Worm (Caenorhabditis elegans) whole organism, L1 larva: ENCODE data around the gene clec-58.

ENCODE experiments used
- elt-2 ChIP-seq: sonication (generic microtip); optimal IDR thresholded peaks from 2 replicates; lab custom pipeline; 2016; ENCODE audit warnings: missing genetic modification characterization, mild to moderate bottlenecking, inconsistent platforms, missing compliant biosample characterization, missing genetic modification reagents
- elt-3 ChIP-seq, 6 experiments: fragments of 150-350 bp in 1 of 6; sonication (generic microtip); optimal IDR thresholded peaks; 2 replicates each; lab custom pipeline; 2017 to 2018; ENCODE audit warnings: missing biosample characterization in 6 of 6, missing genetic modification characterization in 6 of 6, inconsistent platforms in 1 of 6
- fkh-4 ChIP-seq: sonication (generic microtip); optimal IDR thresholded peaks from 2 replicates; lab custom pipeline; 2016; ENCODE audit warnings: missing compliant biosample characterization, missing genetic modification characterization, borderline replicate concordance
- lin-15B ChIP-seq: fragments of 150-350 bp; sonication (generic microtip); optimal IDR thresholded peaks from 3 replicates; lab custom pipeline; 2014; ENCODE audit warnings: missing biosample characterization, missing genetic modification characterization
- nhr-19 ChIP-seq: fragments of 200-800 bp; sonication (Bioruptor generic); conservative IDR thresholded peaks from 2 replicates; pipeline ENCODE4 v1.3.6; 2022; ENCODE audit warnings: missing genetic modification characterization, missing compliant biosample characterization
- nhr-77 ChIP-seq: fragments of 150-350 bp; optimal IDR thresholded peaks from 2 replicates; lab custom pipeline; 2014; ENCODE audit warnings: missing biosample characterization, missing genetic modification characterization
- pax-3 ChIP-seq: fragments of 200-800 bp; sonication (Bioruptor generic); optimal IDR thresholded peaks from 2 replicates; lab custom pipeline; 2018; ENCODE audit warnings: mild to moderate bottlenecking, missing genetic modification characterization, moderate library complexity, missing compliant biosample characterization
- skn-1 ChIP-seq: fragments of 150-350 bp; optimal IDR thresholded peaks from 2 replicates; lab custom pipeline; 2014; ENCODE audit warnings: missing biosample characterization, missing genetic modification characterization
- snpc-4 ChIP-seq: fragments of 150-350 bp; optimal IDR thresholded peaks from 2 replicates; lab custom pipeline; 2014; ENCODE audit warnings: missing biosample characterization, missing genetic modification characterization
- unc-98 ChIP-seq: fragments of 200-800 bp; sonication (Bioruptor generic); IDR thresholded peaks from 2 replicates; pipeline ENCODE4 v1.3.6; 2022; ENCODE audit warnings: missing genetic modification characterization, missing compliant biosample characterization

ce11 chrII:10461207-10461606 is 14.7 kb downstream of the clec-58 start, which contains the start of gene ZK673.5:
- TF ChIP-seq pax-3 (no peak), skn-1 (tag; lab: Kevin White, UChicago) (no peak), elt-2 (tag; lab: Kevin White, UChicago) (no peak), lin-15B (tag; lab: Kevin White, UChicago) (no peak), elt-3 (tag; optimal IDR thresholded peaks at IDR 0.05; lab: Kevin White, UChicago) (no peak), nhr-19 (GFP tag; lab: Robert Waterston, UW) (no peak), fkh-4 (tag; lab: Kevin White, UChicago) (no peak), unc-98 (GFP tag; lab: Robert Waterston, UW) (no peak), snpc-4 (no peak), nhr-77 (tag; lab: Kevin White, UChicago) (no peak)
